Worm (Caenorhabditis elegans) whole organism, L2 larva: ENCODE results near the gene srsx-38.

Experiments used
- aly-2 ChIP-seq: fragments of 150-350 bp; optimal IDR thresholded peaks from 2 replicates; lab custom pipeline; 2014; ENCODE audit warnings: missing biosample characterization, missing genetic modification characterization
- ama-1 ChIP-seq: fragments of 150-350 bp; optimal IDR thresholded peaks from 2 replicates; lab custom pipeline; 2018; ENCODE audit warnings: inconsistent platforms
- egl-27 ChIP-seq: sonication (generic microtip); optimal IDR thresholded peaks from 3 replicates; lab custom pipeline; 2017; ENCODE audit warnings: missing biosample characterization, missing genetic modification reagents, missing genetic modification characterization
- elt-3 ChIP-seq: sonication (generic microtip); optimal IDR thresholded peaks from 2 replicates; lab custom pipeline; 2017; ENCODE audit warnings: missing biosample characterization, missing genetic modification characterization
- mbf-1 ChIP-seq: sonication (generic microtip); optimal IDR thresholded peaks from 2 replicates; lab custom pipeline; 2017; ENCODE audit warnings: missing biosample characterization, missing genetic modification characterization
- nhr-12 ChIP-seq: fragments of 150-350 bp; optimal IDR thresholded peaks from 2 replicates; lab custom pipeline; 2014; ENCODE audit warnings: missing biosample characterization, missing genetic modification characterization
- nhr-23 ChIP-seq: fragments of 150-350 bp; optimal IDR thresholded peaks from 2 replicates; lab custom pipeline; 2014; ENCODE audit warnings: missing biosample characterization, missing genetic modification reagents, missing genetic modification characterization
- nhr-25 ChIP-seq: fragments of 150-350 bp; sonication (generic microtip); optimal IDR thresholded peaks from 3 replicates; lab custom pipeline; 2014; ENCODE audit warnings: missing biosample characterization, missing genetic modification characterization
- nhr-6 ChIP-seq: fragments of 150-350 bp; optimal IDR thresholded peaks from 2 replicates; lab custom pipeline; 2014; ENCODE audit warnings: missing biosample characterization, missing genetic modification characterization
- peb-1 ChIP-seq: fragments of 150-350 bp; optimal IDR thresholded peaks from 2 replicates; lab custom pipeline; 2014; ENCODE audit warnings: missing biosample characterization, missing genetic modification characterization

DNA sequence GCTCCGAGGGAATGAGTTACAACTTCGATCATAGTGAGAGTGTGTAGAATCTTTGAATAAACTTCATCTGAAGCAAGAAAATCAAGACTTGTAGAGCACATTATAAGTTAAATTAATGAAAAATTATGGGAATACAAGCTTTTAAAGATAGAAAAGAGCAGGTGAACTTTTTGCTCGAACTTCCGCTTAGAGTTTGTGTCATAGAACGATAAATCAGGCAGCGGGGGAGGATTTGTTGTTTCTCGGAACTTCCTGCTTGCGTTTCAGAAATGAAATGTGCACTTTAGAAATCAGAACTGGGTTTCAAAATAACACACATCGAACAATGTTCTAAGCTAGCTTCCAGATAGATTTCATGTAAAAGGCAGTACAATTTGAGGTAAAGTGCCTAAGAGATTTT, 33.8 kb upstream of the srsx-38 start, which contains the start of gene srh-149:
- no peak for TF ChIP-seq egl-27 (tag; lab: Kevin White, UChicago)
- TF ChIP-seq mbf-1, result no peak
- TF ChIP-seq ama-1 (lab: Kevin White, UChicago), result no peak
- no peak for TF ChIP-seq nhr-23 (tag; lab: Kevin White, UChicago)
- no peak for TF ChIP-seq nhr-12 (tag; lab: Kevin White, UChicago)
- no peak for TF ChIP-seq peb-1 (tag; lab: Kevin White, UChicago)
- no peak for TF ChIP-seq nhr-25
- TF ChIP-seq nhr-6, result no peak
- TF ChIP-seq aly-2 (tag; lab: Kevin White, UChicago), result no peak
- no peak for TF ChIP-seq elt-3 (tag; lab: Kevin White, UChicago)
